Worm (Caenorhabditis elegans) whole organism, young adult: ENCODE data around the gene K08E4.8.
A peak's percentile ranks its signal among the peaks of the same experiment; 100 is the strongest.

ENCODE experiments used
- B0261.1 ChIP-seq: sonication (generic microtip); optimal IDR thresholded peaks from 2 replicates; lab custom pipeline; 2016; ENCODE audit warnings: mild to moderate bottlenecking, missing genetic modification characterization, moderate library complexity, missing compliant biosample characterization
- K12H6.12 ChIP-seq: fragments of 200-800 bp; sonication (Bioruptor generic); optimal IDR thresholded peaks from 2 replicates; lab custom pipeline; 2018; ENCODE audit warnings: mild to moderate bottlenecking, missing genetic modification characterization, missing compliant biosample characterization
- T26A5.8 ChIP-seq: sonication (generic microtip); optimal IDR thresholded peaks from 2 replicates; lab custom pipeline; 2016; ENCODE audit warnings: missing genetic modification characterization, missing compliant biosample characterization
- atf-7 ChIP-seq: sonication (generic microtip); optimal IDR thresholded peaks from 2 replicates; lab custom pipeline; 2017; ENCODE audit warnings: mild to moderate bottlenecking, missing genetic modification characterization, missing compliant biosample characterization
- attf-6 ChIP-seq: fragments of 200-800 bp; sonication (Bioruptor generic); IDR thresholded peaks from 2 replicates; pipeline ENCODE4 v1.3.6; 2022; ENCODE audit warnings: missing genetic modification reagents, missing genetic modification characterization, missing compliant biosample characterization
- die-1 ChIP-seq: sonication (generic microtip); optimal IDR thresholded peaks from 2 replicates; lab custom pipeline; 2016; ENCODE audit warnings: missing genotype, mild to moderate bottlenecking, missing genetic modification characterization, missing compliant biosample characterization
- dox-1 ChIP-seq: fragments of 200-800 bp; sonication (Bioruptor generic); IDR thresholded peaks from 2 replicates; pipeline ENCODE4 v1.3.6; 2022; ENCODE audit warnings: missing genetic modification reagents, missing genetic modification characterization, missing compliant biosample characterization
- hlh-12 ChIP-seq: sonication (generic microtip); optimal IDR thresholded peaks from 2 replicates; lab custom pipeline; 2016; ENCODE audit warnings: missing genetic modification characterization, missing compliant biosample characterization
- hlh-26 ChIP-seq: fragments of 200-800 bp; sonication (Bioruptor generic); conservative IDR thresholded peaks from 2 replicates; pipeline ENCODE4 v1.3.6; 2022; ENCODE audit warnings: missing genetic modification reagents, missing genetic modification characterization, missing compliant biosample characterization
- hmg-1.2 ChIP-seq: fragments of 200-800 bp; sonication (Bioruptor generic); IDR thresholded peaks from 2 replicates; pipeline ENCODE4 v1.3.6; 2022; ENCODE audit warnings: missing genetic modification reagents, missing genetic modification characterization, missing compliant biosample characterization
- lin-54 ChIP-seq: fragments of 200-800 bp; sonication (Bioruptor generic); optimal IDR thresholded peaks from 2 replicates; lab custom pipeline; 2018; ENCODE audit warnings: mild to moderate bottlenecking, missing genetic modification characterization, missing compliant biosample characterization
- zfh-2 ChIP-seq: fragments of 200-800 bp; sonication (Bioruptor generic); conservative IDR thresholded peaks from 2 replicates; pipeline ENCODE4 v1.3.6; 2022; ENCODE audit warnings: missing genetic modification reagents, missing genetic modification characterization, missing compliant biosample characterization

K08E4.8 gene

DNA sequence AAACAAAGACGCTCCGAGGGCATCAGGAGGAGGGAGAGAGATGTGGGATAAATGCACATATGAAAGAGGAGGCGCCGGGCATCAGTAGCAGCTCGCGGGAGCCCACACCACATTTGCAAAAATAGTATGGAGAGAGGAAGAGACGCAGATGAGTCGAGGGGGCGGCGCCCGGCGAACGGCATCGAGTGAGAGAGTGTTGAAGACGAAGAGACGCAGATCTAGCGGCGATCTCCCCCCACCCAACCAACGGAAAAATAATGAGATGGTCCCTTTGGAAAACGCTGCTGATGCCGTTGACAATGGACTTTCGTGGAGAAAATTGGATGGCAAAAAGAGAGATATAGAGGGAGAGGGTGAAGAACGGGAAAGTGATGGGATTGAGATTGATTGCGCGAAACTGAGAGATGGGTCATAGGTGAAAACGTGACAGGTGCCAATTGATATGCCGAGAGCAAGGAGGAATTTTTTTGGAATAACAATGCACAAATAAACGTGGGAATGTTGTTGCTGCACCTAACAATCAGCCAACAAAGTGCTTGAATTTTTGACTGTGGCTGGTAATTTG, 48.6 kb downstream of the K08E4.8 start:
- TF ChIP-seq B0261.1 (no peak), zfh-2 (GFP tag; lab: Robert Waterston, UW) (peak; percentile 93), K12H6.12 (tag; lab: Kevin White, UChicago) (peak; percentile 4), hmg-1.2 (peak; percentile 85)

DNA sequence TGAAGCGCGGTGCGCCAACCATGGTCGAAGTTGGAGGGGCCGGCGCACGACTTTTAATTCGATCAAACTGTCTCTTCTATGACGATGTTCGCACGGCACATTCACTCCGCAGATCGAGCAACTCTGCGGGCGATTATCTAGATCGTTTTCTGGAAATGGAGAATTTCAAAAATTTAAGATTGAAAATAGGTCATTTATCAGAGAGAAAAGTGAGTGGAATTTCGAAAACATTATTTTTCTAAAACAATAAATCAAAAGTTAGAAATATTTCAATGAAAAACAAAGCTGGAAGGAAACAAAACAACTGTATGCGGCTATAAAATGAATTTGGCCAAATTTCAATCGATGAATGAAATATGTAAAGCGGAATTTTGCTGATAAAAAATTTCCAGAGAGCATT, 50.3 kb downstream of the K08E4.8 start, which contains the start of the genes ZK617.26 and unc-22:
TSS of gene ZK617.26 (minus strand) at position 101 of the 400 bp plus-strand sequence.
TSS of gene unc-22 (minus strand) at position 149 of the 400 bp plus-strand sequence.
- TF ChIP-seq hlh-26 (GFP tag; lab: Robert Waterston, UW) (no peak), hlh-12 (no peak), dox-1 (GFP tag; lab: Robert Waterston, UW) (no peak), lin-54 (GFP tag; lab: Kevin White, UChicago) (no peak), T26A5.8 (no peak), attf-6 (GFP tag; lab: Robert Waterston, UW) (no peak), atf-7 (tag; lab: Kevin White, UChicago) (no peak), die-1 (no peak)
- TF ChIP-seq, all 124 proteins: peak for 0
